Fruit fly (Drosophila melanogaster) whole organism, embryonic: Measurements from ENCODE around the gene Gr98c.

Experiments used
- Abd-B ChIP-seq: fragments of 200-800 bp; sonication (Bioruptor generic); optimal IDR thresholded peaks from 2 replicates; lab custom pipeline; 2018; ENCODE audit warnings: missing biosample characterization, mild to moderate bottlenecking, missing genetic modification characterization, moderate library complexity
- Ada2b ChIP-seq: fragments of 200-800 bp; sonication (Bioruptor generic); IDR thresholded peaks from 2 replicates; pipeline ENCODE4 v1.3.6; 2022; ENCODE audit warnings: missing biosample characterization, missing genetic modification characterization
- Bgb ChIP-seq: fragments of 200-800 bp; sonication (Bioruptor generic); IDR thresholded peaks from 2 replicates; pipeline ENCODE4 v1.3.6; 2022; ENCODE audit warnings: missing biosample characterization, missing genetic modification characterization; ENCODE audit not compliant: partially characterized antibody
- BtbVII ChIP-seq: fragments of 200-800 bp; sonication (Bioruptor generic); optimal IDR thresholded peaks from 3 replicates; lab custom pipeline; 2017; ENCODE audit warnings: missing biosample characterization, mild to moderate bottlenecking, missing genetic modification characterization
- CG11456 ChIP-seq: fragments of 200-800 bp; sonication (Bioruptor generic); IDR thresholded peaks from 3 replicates; pipeline ENCODE4 v1.3.6; 2022; ENCODE audit warnings: missing biosample characterization, missing genetic modification characterization
- CG12659 ChIP-seq: fragments of 200-800 bp; sonication (Bioruptor generic); optimal IDR thresholded peaks from 3 replicates; lab custom pipeline; 2017; ENCODE audit warnings: mild to moderate bottlenecking, missing biosample characterization, missing genetic modification reagents, missing genetic modification characterization
- CG13123 ChIP-seq: fragments of 200-800 bp; sonication (Bioruptor generic); optimal IDR thresholded peaks from 2 replicates; lab custom pipeline; 2016; ENCODE audit warnings: missing biosample characterization, missing genetic modification characterization
- CG13424 ChIP-seq: fragments of 200-800 bp; sonication (Bioruptor generic); optimal IDR thresholded peaks from 2 replicates; lab custom pipeline; 2019; ENCODE audit warnings: missing biosample characterization, mild to moderate bottlenecking, missing genetic modification characterization, moderate library complexity
- CG15514 ChIP-seq: fragments of 200-800 bp; sonication (Bioruptor generic); optimal IDR thresholded peaks from 3 replicates; lab custom pipeline; 2017; ENCODE audit warnings: missing biosample characterization, missing genetic modification characterization, mild to moderate bottlenecking, moderate library complexity, missing genetic modification reagents
- CG1603 ChIP-seq: fragments of 200-800 bp; sonication (Bioruptor generic); optimal IDR thresholded peaks from 2 replicates; lab custom pipeline; 2019; ENCODE audit warnings: missing biosample characterization, mild to moderate bottlenecking, missing genetic modification characterization, moderate library complexity
- CG2199 ChIP-seq: fragments of 200-800 bp; sonication (Bioruptor generic); IDR thresholded peaks from 3 replicates; pipeline ENCODE4 v1.3.6; 2022; ENCODE audit warnings: missing biosample characterization, missing genetic modification characterization
- CG2889 ChIP-seq: fragments of 200-800 bp; sonication (Bioruptor generic); IDR thresholded peaks from 3 replicates; pipeline ENCODE4 v1.3.6; 2022; ENCODE audit warnings: missing biosample characterization, missing genetic modification characterization
- CG31441 ChIP-seq: fragments of 200-800 bp; sonication (Bioruptor generic); IDR thresholded peaks from 2 replicates; pipeline ENCODE4 v1.3.6; 2022; ENCODE audit warnings: missing biosample characterization, missing genetic modification characterization
- CG6272 ChIP-seq: fragments of 200-800 bp; sonication (Bioruptor generic); IDR thresholded peaks from 2 replicates; pipeline ENCODE4 v1.3.6; 2022; ENCODE audit warnings: missing biosample characterization, missing genetic modification characterization
- CG6813 ChIP-seq: fragments of 200-800 bp; sonication (Bioruptor generic); optimal IDR thresholded peaks from 2 replicates; lab custom pipeline; 2017; ENCODE audit warnings: missing biosample characterization, missing genetic modification characterization, mild to moderate bottlenecking, moderate library complexity, missing genetic modification reagents
- CG7839 ChIP-seq: fragments of 200-800 bp; sonication (Bioruptor generic); optimal IDR thresholded peaks from 3 replicates; lab custom pipeline; 2018; ENCODE audit warnings: missing biosample characterization, mild to moderate bottlenecking, missing genetic modification characterization, moderate library complexity
- CG8388 ChIP-seq: fragments of 200-800 bp; sonication (Bioruptor generic); optimal IDR thresholded peaks from 2 replicates; lab custom pipeline; 2019; ENCODE audit warnings: missing biosample characterization, mild to moderate bottlenecking, missing genetic modification characterization, moderate library complexity
- CTCF ChIP-seq: fragments of 200-800 bp; sonication (Bioruptor generic); optimal IDR thresholded peaks from 2 replicates; lab custom pipeline; 2017; ENCODE audit warnings: missing biosample characterization, mild to moderate bottlenecking, missing genetic modification characterization, moderate library complexity
- CoRest ChIP-seq: fragments of 200-800 bp; sonication (Bioruptor generic); optimal IDR thresholded peaks from 3 replicates; lab custom pipeline; 2018; ENCODE audit warnings: missing biosample characterization, mild to moderate bottlenecking, missing genetic modification characterization, moderate library complexity
- Deaf1 ChIP-seq: fragments of 200-800 bp; optimal IDR thresholded peaks from 3 replicates; lab custom pipeline; 2019; ENCODE audit warnings: missing biosample characterization, mild to moderate bottlenecking, missing genetic modification characterization, moderate library complexity
- Dfd ChIP-seq, 2 experiments: fragments of >200 bp; optimal IDR thresholded peaks; 2 replicates each; lab custom pipeline; 2017; ENCODE audit warnings: missing biosample characterization in 2 of 2, missing genetic modification characterization in 2 of 2
- ERR ChIP-seq: fragments of 200-800 bp; sonication (Bioruptor generic); optimal IDR thresholded peaks from 2 replicates; lab custom pipeline; 2016; ENCODE audit warnings: missing biosample characterization, missing genetic modification characterization
- Ets97D ChIP-seq: fragments of 200-800 bp; sonication (Bioruptor generic); optimal IDR thresholded peaks from 3 replicates; lab custom pipeline; 2016; ENCODE audit warnings: missing biosample characterization, missing genetic modification characterization
- GATAe ChIP-seq: fragments of 200-800 bp; sonication (Bioruptor generic); conservative IDR thresholded peaks from 2 replicates; pipeline ENCODE4 v1.3.6; 2022; ENCODE audit warnings: missing biosample characterization, missing genetic modification characterization
- HLH4C ChIP-seq: fragments of 200-800 bp; sonication (Bioruptor generic); IDR thresholded peaks from 3 replicates; pipeline ENCODE4 v1.3.6; 2022; ENCODE audit warnings: missing biosample characterization, missing genetic modification characterization; ENCODE audit not compliant: partially characterized antibody
- Hr78 ChIP-seq, 2 experiments: fragments of 200-800 bp in 1 of 2; fragments of >200 bp in 1 of 2; sonication (Bioruptor generic) in 1 of 2; optimal IDR thresholded peaks; 2 replicates each; lab custom pipeline; 2017 to 2019; ENCODE audit warnings: missing biosample characterization in 2 of 2, missing genetic modification characterization in 2 of 2, mild to moderate bottlenecking in 1 of 2, moderate library complexity in 1 of 2
- Mad ChIP-seq: fragments of 200-800 bp; sonication (Bioruptor generic); optimal IDR thresholded peaks from 2 replicates; lab custom pipeline; 2016; ENCODE audit warnings: missing biosample characterization, missing genetic modification characterization
- Sox102F ChIP-seq: fragments of 200-800 bp; sonication (Bioruptor generic); optimal IDR thresholded peaks from 2 replicates; lab custom pipeline; 2018; ENCODE audit warnings: missing biosample characterization, mild to moderate bottlenecking, missing genetic modification characterization, moderate library complexity
- Stat92E ChIP-seq, 3 experiments: fragments of >200 bp in 2 of 3; fragments of 200-800 bp in 1 of 3; sonication (Bioruptor generic) in 1 of 3; optimal IDR thresholded peaks; 2 replicates each; lab custom pipeline; 2017 to 2019; ENCODE audit warnings: missing biosample characterization in 3 of 3, missing genetic modification characterization in 3 of 3, mild to moderate bottlenecking in 1 of 3, moderate library complexity in 1 of 3
- aop ChIP-seq: fragments of 200-800 bp; sonication (Bioruptor generic); IDR thresholded peaks from 2 replicates; pipeline ENCODE4 v1.3.6; 2022; ENCODE audit warnings: missing biosample characterization, missing genetic modification characterization
- ci ChIP-seq: fragments of 200-800 bp; sonication (Bioruptor generic); IDR thresholded peaks from 3 replicates; pipeline ENCODE4 v1.3.6; 2022; ENCODE audit warnings: missing biosample characterization, missing genetic modification characterization
- crc ChIP-seq: fragments of 200-800 bp; sonication (Bioruptor generic); optimal IDR thresholded peaks from 2 replicates; lab custom pipeline; 2016; ENCODE audit warnings: missing biosample characterization, missing genetic modification characterization
- crol ChIP-seq: fragments of 200-800 bp; sonication (Bioruptor generic); IDR thresholded peaks from 2 replicates; pipeline ENCODE4 v1.3.6; 2022; ENCODE audit warnings: missing biosample characterization, missing genetic modification characterization
- dan ChIP-seq: fragments of 200-800 bp; sonication (Bioruptor generic); IDR thresholded peaks from 2 replicates; pipeline ENCODE4 v1.3.6; 2022; ENCODE audit warnings: missing biosample characterization, missing genetic modification characterization
- eyg ChIP-seq: fragments of 200-800 bp; sonication (Bioruptor generic); optimal IDR thresholded peaks from 3 replicates; lab custom pipeline; 2016; ENCODE audit warnings: missing biosample characterization, missing genetic modification characterization
- grau ChIP-seq: fragments of 200-800 bp; optimal IDR thresholded peaks from 3 replicates; lab custom pipeline; 2019; ENCODE audit warnings: missing biosample characterization, mild to moderate bottlenecking, missing genetic modification characterization, moderate library complexity
- hb ChIP-seq: fragments of 200-800 bp; sonication (Bioruptor generic); IDR thresholded peaks from 3 replicates; pipeline ENCODE4 v1.3.6; 2022; ENCODE audit warnings: missing biosample characterization, missing genetic modification characterization; ENCODE audit not compliant: partially characterized antibody
- knrl ChIP-seq: fragments of 200-800 bp; sonication (Bioruptor generic); IDR thresholded peaks from 3 replicates; pipeline ENCODE4 v1.3.6; 2022; ENCODE audit warnings: missing biosample characterization, missing genetic modification characterization; ENCODE audit not compliant: partially characterized antibody
- luna ChIP-seq: fragments of 200-800 bp; sonication (Bioruptor generic); optimal IDR thresholded peaks from 2 replicates; lab custom pipeline; 2016; ENCODE audit warnings: missing biosample characterization, missing genetic modification characterization
- mirr ChIP-seq: fragments of 200-800 bp; sonication (Bioruptor generic); optimal IDR thresholded peaks from 3 replicates; lab custom pipeline; 2018; ENCODE audit warnings: missing biosample characterization, mild to moderate bottlenecking, missing genetic modification characterization
- ranshi ChIP-seq: fragments of 200-800 bp; sonication (Bioruptor generic); IDR thresholded peaks from 2 replicates; pipeline ENCODE4 v1.3.6; 2022; ENCODE audit warnings: missing biosample characterization, missing genetic modification characterization
- ro ChIP-seq: fragments of 200-800 bp; sonication (Bioruptor generic); IDR thresholded peaks from 2 replicates; pipeline ENCODE4 v1.3.6; 2022; ENCODE audit warnings: missing biosample characterization, missing genetic modification characterization
- sens-2 ChIP-seq: fragments of 200-800 bp; sonication (Bioruptor generic); IDR thresholded peaks from 2 replicates; pipeline ENCODE4 v1.3.6; 2022; ENCODE audit warnings: missing biosample characterization, missing genetic modification characterization
- sqz ChIP-seq: fragments of 200-800 bp; sonication (Bioruptor generic); optimal IDR thresholded peaks from 3 replicates; lab custom pipeline; 2018; ENCODE audit warnings: missing biosample characterization, mild to moderate bottlenecking, missing genetic modification characterization
- tin ChIP-seq: fragments of 200-800 bp; sonication (Bioruptor generic); optimal IDR thresholded peaks from 3 replicates; lab custom pipeline; 2016; ENCODE audit warnings: missing biosample characterization, missing genetic modification characterization
- trh ChIP-seq: fragments of 200-800 bp; sonication (Bioruptor generic); optimal IDR thresholded peaks from 2 replicates; lab custom pipeline; 2016; ENCODE audit warnings: missing biosample characterization, missing genetic modification characterization
- twi ChIP-seq: fragments of 200-800 bp; optimal IDR thresholded peaks from 2 replicates; lab custom pipeline; 2019; ENCODE audit warnings: missing biosample characterization, mild to moderate bottlenecking, missing genetic modification characterization, moderate library complexity
- usp ChIP-seq: fragments of >200 bp; optimal IDR thresholded peaks from 2 replicates; lab custom pipeline; 2017; ENCODE audit warnings: missing biosample characterization, missing genetic modification characterization
- wor ChIP-seq: fragments of 200-800 bp; sonication (Bioruptor generic); IDR thresholded peaks from 2 replicates; pipeline ENCODE4 v1.3.6; 2022; ENCODE audit warnings: missing biosample characterization, missing genetic modification characterization
- zen ChIP-seq: fragments of 200-800 bp; sonication (Bioruptor generic); optimal IDR thresholded peaks from 3 replicates; lab custom pipeline; 2018; ENCODE audit warnings: missing biosample characterization, mild to moderate bottlenecking, missing genetic modification characterization, moderate library complexity
- zfh2 ChIP-seq: fragments of 200-800 bp; sonication (Bioruptor generic); optimal IDR thresholded peaks from 2 replicates; lab custom pipeline; 2016; ENCODE audit warnings: missing biosample characterization, missing genetic modification characterization

Gr98c gene

DNA sequence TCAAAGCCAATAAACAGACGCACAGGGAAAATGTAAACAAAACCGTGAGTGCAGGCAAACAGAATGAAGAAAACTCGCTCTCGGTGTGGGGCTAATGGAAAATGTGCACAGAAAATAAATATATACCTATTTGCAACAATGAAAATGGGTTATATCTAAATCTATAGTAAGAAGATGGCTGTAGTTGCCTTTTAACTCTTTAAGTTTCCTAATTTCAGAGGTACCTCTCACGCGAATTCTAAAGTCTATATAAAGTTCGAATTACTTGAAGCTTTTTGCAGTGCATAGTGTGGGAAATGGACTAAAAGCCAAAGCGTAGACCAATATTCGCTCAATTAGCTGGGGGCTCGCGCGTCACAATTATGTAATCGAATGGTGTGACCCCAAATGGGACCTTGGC lies 10.7 kb downstream of the Gr98c start (continued):
- TF ChIP-seq dan (GFP tag; lab: Robert Waterston, UW) = peak; percentile 42; the same call in 1 of the 2 replicates
- TF ChIP-seq CG13424 (tag; lab: Kevin White, UChicago) = peak; percentile 84
- peak; percentile 58 for TF ChIP-seq ERR (GFP tag; lab: Kevin White, UChicago)
- no peak for TF ChIP-seq knrl (GFP tag; lab: Robert Waterston, UW)
- peak; percentile 8 for TF ChIP-seq CTCF
- peak; percentile 76 for TF ChIP-seq wor (GFP tag; lab: Robert Waterston, UW)
- no peak for TF ChIP-seq usp
- TF ChIP-seq CG6272 (GFP tag; lab: Robert Waterston, UW) = peak; percentile 77
- peak; percentile 54; the same call in 1 of the 2 replicates for TF ChIP-seq sens-2 (GFP tag; lab: Robert Waterston, UW)
- TF ChIP-seq grau (tag; lab: Kevin White, UChicago) = peak; percentile 82
- TF ChIP-seq GATAe (GFP tag; lab: Robert Waterston, UW) = no peak
- peak; percentile 84 for TF ChIP-seq CoRest
- peak; percentile 76 for TF ChIP-seq Ada2b
- peak; percentile 64 for TF ChIP-seq sqz (GFP tag; lab: Kevin White, UChicago)
- peak; percentile 90 for TF ChIP-seq CG31441 (GFP tag; lab: Robert Waterston, UW)
- TF ChIP-seq Bgb = no peak
- peak in 1 of 2 experiments; percentile 58 for TF ChIP-seq Hr78 (GFP tag; optimal IDR thresholded peaks at IDR 0.05; lab: Kevin White, UChicago)
- peak; percentile 82 for TF ChIP-seq CG8388 (GFP tag; lab: Kevin White, UChicago)
- peak; percentile 69 for TF ChIP-seq BtbVII (GFP tag; lab: Kevin White, UChicago)
- TF ChIP-seq crol (GFP tag; lab: Robert Waterston, UW) = no peak
- no peak for TF ChIP-seq Stat92E (GFP tag; optimal IDR thresholded peaks at IDR 0.05; lab: Kevin White, UChicago)
- peak; percentile 54 for TF ChIP-seq CG13123 (GFP tag; lab: Kevin White, UChicago)
- TF ChIP-seq hb (GFP tag; lab: Robert Waterston, UW) = no peak
- no peak for TF ChIP-seq zfh2 (GFP tag; lab: Kevin White, UChicago)
- no peak for TF ChIP-seq mirr
- TF ChIP-seq CG1603 (tag; lab: Kevin White, UChicago) = peak; percentile 81
- peak; percentile 52 for TF ChIP-seq CG15514
- no peak for TF ChIP-seq HLH4C
- TF ChIP-seq Ets97D (GFP tag; lab: Kevin White, UChicago) = peak; percentile 1
- TF ChIP-seq CG7839 = peak; percentile 89
- peak; percentile 58 for TF ChIP-seq crc (GFP tag; lab: Kevin White, UChicago)
- TF ChIP-seq twi (tag; lab: Kevin White, UChicago) = peak; percentile 62
- TF ChIP-seq CG2889 (GFP tag; lab: Robert Waterston, UW) = 0 out of 3 replicates have a peak, but pooled peaks have one; percentile 47
- peak; percentile 73 for TF ChIP-seq CG6813 (GFP tag; lab: Kevin White, UChicago)
- peak; percentile 73 for TF ChIP-seq Abd-B (GFP tag; lab: Kevin White, UChicago)
- peak; percentile 43 for TF ChIP-seq Mad (GFP tag; lab: Kevin White, UChicago)
- peak; percentile 69 for TF ChIP-seq CG12659
- no peak for TF ChIP-seq Dfd (GFP tag; optimal IDR thresholded peaks at IDR 0.05; lab: Kevin White, UChicago)
- peak; percentile 57; the same call in 1 of the 3 replicates for TF ChIP-seq CG2199 (GFP tag; lab: Robert Waterston, UW)
- peak; percentile 72; the same call in 2 of the 3 replicates for TF ChIP-seq CG11456
- TF ChIP-seq Deaf1 = no peak
- TF ChIP-seq ci (GFP tag; lab: Robert Waterston, UW) = peak; percentile 91
- peak; percentile 53 for TF ChIP-seq trh (GFP tag; lab: Kevin White, UChicago)
- peak; percentile 51 for TF ChIP-seq eyg (GFP tag; lab: Kevin White, UChicago)
- TF ChIP-seq Sox102F (GFP tag; lab: Kevin White, UChicago) = peak; percentile 91
- TF ChIP-seq ranshi = peak; percentile 69; the same call in 1 of the 2 replicates
- no peak for TF ChIP-seq luna (GFP tag; lab: Kevin White, UChicago)
- TF ChIP-seq tin = peak; percentile 86
- peak; percentile 66 for TF ChIP-seq zen
- TF ChIP-seq ro (GFP tag; lab: Robert Waterston, UW) = 0 out of 2 replicates have a peak, but pooled peaks have one; percentile 33
- peak; percentile 57; the same call in 1 of the 2 replicates for TF ChIP-seq aop (GFP tag; lab: Robert Waterston, UW)
